Worm (Caenorhabditis elegans) whole organism, L3 larva: Measurements from ENCODE around the gene C35C5.10.

Experiments
- egl-27 ChIP-seq: sonication (generic microtip); optimal IDR thresholded peaks from 4 replicates; lab custom pipeline; 2017; ENCODE audit warnings: missing biosample characterization, missing genetic modification reagents, missing genetic modification characterization
- mdl-1 ChIP-seq: fragments of 150-350 bp; optimal IDR thresholded peaks from 2 replicates; lab custom pipeline; 2014; ENCODE audit warnings: missing biosample characterization, missing genetic modification characterization
- nhr-12 ChIP-seq: fragments of 150-350 bp; optimal IDR thresholded peaks from 2 replicates; lab custom pipeline; 2014; ENCODE audit warnings: missing biosample characterization, missing genetic modification characterization
- nhr-28 ChIP-seq: fragments of 150-350 bp; optimal IDR thresholded peaks from 2 replicates; lab custom pipeline; 2014; ENCODE audit warnings: missing biosample characterization, missing genetic modification characterization
- tbx-2 ChIP-seq: sonication (generic microtip); optimal IDR thresholded peaks from 2 replicates; lab custom pipeline; 2016; ENCODE audit warnings: mild to moderate bottlenecking, missing genetic modification characterization, missing compliant biosample characterization

DNA sequence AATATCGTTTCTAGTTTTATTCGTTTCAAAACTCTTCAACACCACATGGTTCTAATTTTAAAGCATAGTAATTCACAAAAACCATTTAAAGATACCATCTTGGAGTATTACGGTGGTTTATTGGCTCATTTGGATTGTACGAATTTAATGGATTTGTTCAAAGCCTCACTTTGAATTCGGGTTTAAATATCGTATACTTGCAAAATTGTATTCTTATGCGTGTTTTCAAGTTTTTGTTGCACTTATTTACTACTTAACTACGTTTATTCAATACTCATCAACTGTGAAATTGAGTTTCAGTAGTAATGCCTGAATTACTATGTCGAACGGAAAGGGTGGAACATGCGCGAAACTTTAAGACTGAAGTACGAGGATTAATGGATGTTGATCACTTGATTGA is 29.3 kb downstream of the C35C5.10 start, which contains the start of gene abts-2:
- no peak for TF ChIP-seq mdl-1 (tag; lab: Kevin White, UChicago)
- no peak for TF ChIP-seq nhr-12 (tag; lab: Kevin White, UChicago)
- no peak for TF ChIP-seq nhr-28 (tag; lab: Kevin White, UChicago)
- TF ChIP-seq tbx-2 (tag; lab: Kevin White, UChicago) = no peak
- no peak for TF ChIP-seq egl-27 (tag; lab: Kevin White, UChicago)
